Worm (Caenorhabditis elegans) whole organism, L4 larva: ENCODE results near the gene vab-8.

ENCODE experiments used
- D1046.2 ChIP-seq: fragments of 200-800 bp; sonication (Bioruptor generic); IDR thresholded peaks from 2 replicates; pipeline ENCODE4 v1.3.6; 2022; ENCODE audit warnings: missing genetic modification characterization, missing compliant biosample characterization
- arid-1 ChIP-seq: fragments of 200-800 bp; sonication (Bioruptor generic); conservative IDR thresholded peaks from 2 replicates; pipeline ENCODE4 v1.3.6; 2022; ENCODE audit warnings: missing genetic modification reagents, missing genetic modification characterization, missing compliant biosample characterization
- ceh-82 ChIP-seq: sonication (generic microtip); optimal IDR thresholded peaks from 2 replicates; lab custom pipeline; 2017; ENCODE audit warnings: missing biosample characterization, missing genetic modification characterization
- daf-12 ChIP-seq: fragments of 150-350 bp; optimal IDR thresholded peaks from 2 replicates; lab custom pipeline; 2014; ENCODE audit warnings: missing biosample characterization, missing genetic modification reagents, missing genetic modification characterization
- dmd-9 ChIP-seq: fragments of 200-800 bp; sonication (Bioruptor generic); IDR thresholded peaks from 2 replicates; pipeline ENCODE4 v1.3.6; 2022; ENCODE audit warnings: missing genetic modification reagents, missing genetic modification characterization, missing compliant biosample characterization
- nhr-237 ChIP-seq: sonication (generic microtip); optimal IDR thresholded peaks from 2 replicates; lab custom pipeline; 2017; ENCODE audit warnings: missing biosample characterization, missing genetic modification characterization
- saeg-2 ChIP-seq: fragments of 200-800 bp; sonication (Bioruptor generic); IDR thresholded peaks from 2 replicates; pipeline ENCODE4 v1.3.6; 2022; ENCODE audit warnings: missing genetic modification reagents, missing genetic modification characterization, missing compliant biosample characterization
- ztf-11 ChIP-seq: fragments of 150-350 bp; optimal IDR thresholded peaks from 2 replicates; lab custom pipeline; 2014; ENCODE audit warnings: missing biosample characterization, missing genetic modification characterization

- TF ChIP-seq D1046.2 (GFP tag; lab: Robert Waterston, UW) (no peak), saeg-2 (GFP tag; lab: Robert Waterston, UW) (no peak), dmd-9 (no peak), arid-1 (no peak), daf-12 (tag; lab: Kevin White, UChicago) (no peak), ceh-82 (tag; lab: Kevin White, UChicago) (no peak), ztf-11 (tag; lab: Kevin White, UChicago) (no peak), nhr-237 (tag; lab: Kevin White, UChicago) (no peak)
Measured at ce11 chrV:12194275-12194674, 18.9 kb upstream of the vab-8 start, which contains the start of gene ogdh-2.
